Fruit fly (Drosophila melanogaster): ENCODE results near the gene Sbat.
A peak's percentile ranks its signal among the peaks of the same experiment; 100 is the strongest.

Gene Sbat

dm6 chr2L:2882968-2883702 is 5.0 kb downstream of the Sbat start (continued):
- TF ChIP-seq CG3726 (GFP tag; IDR thresholded peaks at IDR 0.05) (0 out of 3 replicates have a peak, but pooled peaks have one; percentile 6), CG13287 (GFP tag; IDR thresholded peaks at IDR 0.05; ENCODE audit: partially characterized antibody) (peak; percentile 38; the same call in 1 of the 2 replicates), schlank (tag; optimal IDR thresholded peaks at IDR 0.05) (peak; percentile 19), pzg (GFP tag; optimal IDR thresholded peaks at IDR 0.05) (peak; percentile 42), salm (tag; optimal IDR thresholded peaks at IDR 0.05) (no peak), CG2712 (tag; optimal IDR thresholded peaks at IDR 0.05) (peak; percentile 36), jumu (GFP tag; optimal IDR thresholded peaks at IDR 0.05) (no peak), ind (GFP tag; optimal IDR thresholded peaks at IDR 0.05) (peak; percentile 35), crp (GFP tag; optimal IDR thresholded peaks at IDR 0.05) (peak in 1 of 2 experiments; percentile 57), CG18599 (GFP tag; optimal IDR thresholded peaks at IDR 0.05) (peak; percentile 57), CG10959 (GFP tag; IDR thresholded peaks at IDR 0.05) (no peak), vvl (GFP tag; IDR thresholded peaks at IDR 0.05) (peak; percentile 45), Ada2b (GFP tag; IDR thresholded peaks at IDR 0.05) (peak; percentile 28; the same call in 1 of the 2 replicates), bab2 (GFP tag; optimal IDR thresholded peaks at IDR 0.05) (peak; percentile 35), slp2 (GFP tag; optimal IDR thresholded peaks at IDR 0.05) (peak; percentile 5), CG10979 (tag; optimal IDR thresholded peaks at IDR 0.05) (peak; percentile 13), CG11723 (GFP tag; optimal IDR thresholded peaks at IDR 0.05) (peak; percentile 8), hb (GFP tag; IDR thresholded peaks at IDR 0.05; ENCODE audit: partially characterized antibody) (no peak), CG7963 (GFP tag; IDR thresholded peaks at IDR 0.05; ENCODE audit: partially characterized antibody) (no peak), ems (GFP tag; optimal IDR thresholded peaks at IDR 0.05) (peak; percentile 28), CG4854 (GFP tag; optimal IDR thresholded peaks at IDR 0.05) (peak; percentile 29), zen (tag; optimal IDR thresholded peaks at IDR 0.05) (peak; percentile 48), Blimp-1 (GFP tag; optimal IDR thresholded peaks at IDR 0.05) (peak; percentile 19), gem (tag; optimal IDR thresholded peaks at IDR 0.05) (peak; percentile 67), ewg (GFP tag; optimal IDR thresholded peaks at IDR 0.05) (no peak), CG31224 (GFP tag; IDR thresholded peaks at IDR 0.05) (peak; percentile 12; the same call in 1 of the 2 replicates), CG3847 (GFP tag; IDR thresholded peaks at IDR 0.05) (peak; percentile 50), Vsx1 (GFP tag; optimal IDR thresholded peaks at IDR 0.05) (peak; percentile 15), br (optimal IDR thresholded peaks at IDR 0.05) (no peak), CG15696 (tag; optimal IDR thresholded peaks at IDR 0.05) (no peak), CG34376 (GFP tag; optimal IDR thresholded peaks at IDR 0.05) (peak; percentile 47), chn (GFP tag; optimal IDR thresholded peaks at IDR 0.05) (no peak), CG10654 (GFP tag; optimal IDR thresholded peaks at IDR 0.05) (peak; percentile 7), Bteb2 (GFP tag; optimal IDR thresholded peaks at IDR 0.05) (no peak), Mad (GFP tag; optimal IDR thresholded peaks at IDR 0.05) (peak; percentile 29), CG31441 (GFP tag; IDR thresholded peaks at IDR 0.05) (peak; percentile 36; the same call in 1 of the 2 replicates), tio (GFP tag; optimal IDR thresholded peaks at IDR 0.05) (no peak), CG12744 (GFP tag; optimal IDR thresholded peaks at IDR 0.05) (no peak), Myb (GFP tag; optimal IDR thresholded peaks at IDR 0.05) (peak; percentile 91), CG31365 (tag; optimal IDR thresholded peaks at IDR 0.05) (peak; percentile 43), CG12942 (GFP tag; optimal IDR thresholded peaks at IDR 0.05) (peak; percentile 42), CG14710 (tag; optimal IDR thresholded peaks at IDR 0.05) (peak; percentile 35), CG9727 (GFP tag; optimal IDR thresholded peaks at IDR 0.05) (peak; percentile 50), CG1792 (GFP tag; optimal IDR thresholded peaks at IDR 0.05) (peak; percentile 6), gsb (GFP tag; IDR thresholded peaks at IDR 0.05) (no peak; the same call in 1 of the 2 replicates), CoRest (tag; optimal IDR thresholded peaks at IDR 0.05) (peak; percentile 70), Opbp (GFP tag; IDR thresholded peaks at IDR 0.05; ENCODE audit: partially characterized antibody) (no peak; the same call in 2 of the 3 replicates), bsh (GFP tag; optimal IDR thresholded peaks at IDR 0.05) (peak in 1 of 2 experiments; percentile 32)
